Fruit fly (Drosophila melanogaster) whole organism, pupa: ENCODE data around the gene CG46394.

Experiments used
- CG10348 ChIP-seq: fragments of 200-800 bp; sonication (Bioruptor generic); IDR thresholded peaks from 2 replicates; pipeline ENCODE4 v1.3.6; 2022; ENCODE audit warnings: missing biosample characterization, missing genetic modification characterization
- CG12605 ChIP-seq: fragments of 200-800 bp; sonication (Bioruptor generic); IDR thresholded peaks from 2 replicates; pipeline ENCODE4 v1.3.6; 2022; ENCODE audit warnings: missing biosample characterization, missing genetic modification characterization
- CG13204 ChIP-seq: fragments of 200-800 bp; sonication (Bioruptor generic); optimal IDR thresholded peaks from 2 replicates; lab custom pipeline; 2018; ENCODE audit warnings: missing biosample characterization, mild to moderate bottlenecking, missing genetic modification characterization, moderate library complexity
- CG14655 ChIP-seq: fragments of 200-800 bp; sonication (Bioruptor generic); optimal IDR thresholded peaks from 3 replicates; lab custom pipeline; 2017; ENCODE audit warnings: mild to moderate bottlenecking, missing biosample characterization, missing genetic modification reagents, missing genetic modification characterization
- CG15710 ChIP-seq: fragments of 200-800 bp; sonication (Bioruptor generic); optimal IDR thresholded peaks from 2 replicates; lab custom pipeline; 2018; ENCODE audit warnings: missing biosample characterization, mild to moderate bottlenecking, missing genetic modification characterization, moderate library complexity
- CG17806 ChIP-seq: fragments of 200-800 bp; sonication (Bioruptor generic); optimal IDR thresholded peaks from 2 replicates; lab custom pipeline; 2018; ENCODE audit warnings: missing biosample characterization, mild to moderate bottlenecking, missing genetic modification characterization, moderate library complexity
- CG32121 ChIP-seq: fragments of 200-800 bp; sonication (Bioruptor generic); IDR thresholded peaks from 2 replicates; pipeline ENCODE4 v1.3.6; 2022; ENCODE audit warnings: missing biosample characterization, missing genetic modification characterization
- CG34367 ChIP-seq: fragments of 200-800 bp; sonication (Bioruptor generic); optimal IDR thresholded peaks from 2 replicates; lab custom pipeline; 2018; ENCODE audit warnings: missing biosample characterization, mild to moderate bottlenecking, missing genetic modification characterization
- CG4496 ChIP-seq: fragments of 200-800 bp; sonication (Bioruptor generic); IDR thresholded peaks from 3 replicates; pipeline ENCODE4 v1.3.6; 2022; ENCODE audit warnings: missing biosample characterization, missing genetic modification characterization
- CG8159 ChIP-seq: fragments of 200-800 bp; sonication (Bioruptor generic); optimal IDR thresholded peaks from 3 replicates; lab custom pipeline; 2018; ENCODE audit warnings: missing biosample characterization, mild to moderate bottlenecking, missing genetic modification characterization, moderate library complexity
- CG8301 ChIP-seq: fragments of 200-800 bp; sonication (Bioruptor generic); optimal IDR thresholded peaks from 2 replicates; lab custom pipeline; 2018; ENCODE audit warnings: missing biosample characterization, mild to moderate bottlenecking, missing genetic modification characterization
- CG9948 ChIP-seq: fragments of 200-800 bp; sonication (Bioruptor generic); optimal IDR thresholded peaks from 2 replicates; lab custom pipeline; 2018; ENCODE audit warnings: missing biosample characterization, mild to moderate bottlenecking, missing genetic modification characterization, moderate library complexity
- D1 ChIP-seq: fragments of 200-800 bp; sonication (Bioruptor generic); optimal IDR thresholded peaks from 2 replicates; lab custom pipeline; 2018; ENCODE audit warnings: missing biosample characterization, mild to moderate bottlenecking, missing genetic modification characterization, moderate library complexity
- EcR ChIP-seq: fragments of 200-800 bp; sonication (Bioruptor generic); optimal IDR thresholded peaks from 3 replicates; lab custom pipeline; 2019; ENCODE audit warnings: missing biosample characterization, missing genetic modification characterization, mild to moderate bottlenecking, moderate library complexity, missing genetic modification reagents
- Ets98B ChIP-seq: fragments of 200-800 bp; sonication (Bioruptor generic); IDR thresholded peaks from 2 replicates; pipeline ENCODE4 v1.3.6; 2022; ENCODE audit warnings: missing biosample characterization, missing genetic modification characterization
- Pif1A ChIP-seq: fragments of 200-800 bp; sonication (Bioruptor generic); optimal IDR thresholded peaks from 3 replicates; lab custom pipeline; 2016; ENCODE audit warnings: missing biosample characterization, missing genetic modification characterization
- Pif1B ChIP-seq: fragments of 200-800 bp; sonication (Bioruptor generic); optimal IDR thresholded peaks from 3 replicates; lab custom pipeline; 2016; ENCODE audit warnings: missing biosample characterization, missing genetic modification characterization
- Snoo ChIP-seq: fragments of 200-800 bp; sonication (Bioruptor generic); optimal IDR thresholded peaks from 3 replicates; lab custom pipeline; 2017; ENCODE audit warnings: missing biosample characterization, mild to moderate bottlenecking, missing genetic modification characterization, inconsistent platforms
- fd96Ca ChIP-seq: fragments of 200-800 bp; sonication (Bioruptor generic); IDR thresholded peaks from 3 replicates; pipeline ENCODE4 v1.3.6; 2022; ENCODE audit warnings: missing biosample characterization, missing genetic modification characterization
- gl ChIP-seq: fragments of 200-800 bp; sonication (Bioruptor generic); optimal IDR thresholded peaks from 2 replicates; lab custom pipeline; 2018; ENCODE audit warnings: missing biosample characterization, mild to moderate bottlenecking, missing genetic modification characterization
- rn ChIP-seq: fragments of 200-800 bp; sonication (Bioruptor generic); IDR thresholded peaks from 2 replicates; pipeline ENCODE4 v1.3.6; 2022; ENCODE audit warnings: missing biosample characterization, missing genetic modification characterization

CG46394 gene

dm6 chr3L:11578847-11579246, 21.3 kb upstream of the CG46394 start:
- TF ChIP-seq D1 (tag; lab: Kevin White, UChicago): peak; percentile 70
- TF ChIP-seq Snoo (tag; lab: Kevin White, UChicago): no peak

- TF ChIP-seq CG9948 (no peak), EcR (GFP tag; lab: Kevin White, UChicago) (no peak), CG34367 (tag; lab: Kevin White, UChicago) (no peak), gl (tag; lab: Kevin White, UChicago) (no peak), CG10348 (GFP tag; lab: Robert Waterston, UW) (no peak), CG15710 (tag; lab: Kevin White, UChicago) (no peak), Pif1A (GFP tag; lab: Kevin White, UChicago) (no peak), rn (no peak), CG12605 (GFP tag; lab: Robert Waterston, UW) (no peak), CG32121 (GFP tag; lab: Robert Waterston, UW) (no peak), CG13204 (no peak), CG17806 (tag; lab: Kevin White, UChicago) (no peak), CG4496 (no peak), CG8301 (tag; lab: Kevin White, UChicago) (no peak), CG8159 (tag; lab: Kevin White, UChicago) (no peak), Snoo (tag; lab: Kevin White, UChicago) (no peak)
Measured at dm6 chr3L:11579919-11580318, 20.3 kb upstream of the CG46394 start, which contains the start of gene CG43390. Gene CG43390, minus strand, starts transcription at chr3L:11579950.

- TF ChIP-seq CG8159 (tag; lab: Kevin White, UChicago) (no peak), CG32121 (GFP tag; lab: Robert Waterston, UW) (no peak), CG9948 (no peak), CG13204 (no peak), CG12605 (GFP tag; lab: Robert Waterston, UW) (no peak), gl (tag; lab: Kevin White, UChicago) (no peak), Pif1B (no peak), fd96Ca (GFP tag; lab: Robert Waterston, UW) (no peak), CG15710 (tag; lab: Kevin White, UChicago) (no peak), CG34367 (tag; lab: Kevin White, UChicago) (no peak), CG10348 (GFP tag; lab: Robert Waterston, UW) (no peak), Pif1A (GFP tag; lab: Kevin White, UChicago) (no peak), CG8301 (tag; lab: Kevin White, UChicago) (no peak), Ets98B (no peak)
- TF ChIP-seq, all 21 proteins: peak for 0
Measured at dm6 chr3L:11580919-11581318, 19.3 kb upstream of the CG46394 start, which contains the start of gene CG43391. Gene CG43391, minus strand, starts transcription at chr3L:11581019.

- TF ChIP-seq CG8301 (tag; lab: Kevin White, UChicago) (no peak), CG4496 (no peak), CG15710 (tag; lab: Kevin White, UChicago) (no peak), CG10348 (GFP tag; lab: Robert Waterston, UW) (no peak), fd96Ca (GFP tag; lab: Robert Waterston, UW) (no peak), Snoo (tag; lab: Kevin White, UChicago) (no peak), EcR (GFP tag; lab: Kevin White, UChicago) (no peak), CG12605 (GFP tag; lab: Robert Waterston, UW) (no peak), rn (no peak), gl (tag; lab: Kevin White, UChicago) (no peak), D1 (tag; lab: Kevin White, UChicago) (no peak)
Measured at dm6 chr3L:11582097-11582496, 18.1 kb upstream of the CG46394 start, which contains the start of gene CG33269. Gene CG33269, minus strand, starts transcription at chr3L:11582197.

dm6 chr3L:11583964-11584363, 16.2 kb upstream of the CG46394 start, which contains the start of gene CG32086:
Gene CG32086, minus strand, starts transcription at chr3L:11584064.
- TF ChIP-seq CG4496 (no peak), CG32121 (GFP tag; lab: Robert Waterston, UW) (no peak), CG8301 (tag; lab: Kevin White, UChicago) (no peak), CG10348 (GFP tag; lab: Robert Waterston, UW) (no peak), Snoo (tag; lab: Kevin White, UChicago) (no peak), CG8159 (tag; lab: Kevin White, UChicago) (no peak), CG15710 (tag; lab: Kevin White, UChicago) (no peak), gl (tag; lab: Kevin White, UChicago) (no peak), EcR (GFP tag; lab: Kevin White, UChicago) (no peak), CG14655 (GFP tag; lab: Kevin White, UChicago) (no peak), fd96Ca (GFP tag; lab: Robert Waterston, UW) (no peak), Pif1B (no peak), CG34367 (tag; lab: Kevin White, UChicago) (no peak), CG17806 (tag; lab: Kevin White, UChicago) (no peak), CG12605 (GFP tag; lab: Robert Waterston, UW) (no peak), Ets98B (no peak), CG9948 (no peak), CG13204 (no peak), Pif1A (GFP tag; lab: Kevin White, UChicago) (no peak)

- 0 out of 2 replicates have a peak, but pooled peaks have one; percentile 16 for TF ChIP-seq CG32121 (GFP tag; lab: Robert Waterston, UW)
- peak; percentile 18; the same call in 1 of the 3 replicates for TF ChIP-seq CG4496
- TF ChIP-seq CG8301 (tag; lab: Kevin White, UChicago): no peak
- TF ChIP-seq, all 21 proteins: peak for 2
Measured at dm6 chr3L:11586794-11587462, 13.2 kb upstream of the CG46394 start.
